Worm (Caenorhabditis elegans): ENCODE results near the gene C08B6.5.

DNA sequence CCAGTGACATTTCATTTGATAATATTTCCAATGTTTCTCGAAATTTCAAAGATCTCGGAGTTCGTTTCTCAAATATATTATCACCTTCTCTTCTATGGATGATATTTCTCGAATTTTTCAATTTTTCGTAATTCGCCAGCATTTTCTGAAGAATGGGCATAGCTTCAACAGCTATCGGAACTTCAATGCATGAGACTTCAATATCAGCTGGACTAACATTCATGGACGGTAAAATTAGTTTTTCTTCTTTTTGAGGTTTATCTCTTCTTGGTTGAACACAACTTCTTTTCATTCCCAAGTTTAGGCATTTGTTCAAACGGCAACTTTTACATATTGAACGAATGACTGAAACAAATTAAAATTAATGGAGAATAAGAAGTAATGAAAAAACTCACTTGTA lies 36.7 kb upstream of the C08B6.5 start:
- TF ChIP-seq unc-62 (GFP tag; optimal IDR thresholded peaks at IDR 0.05): no peak
- no peak for TF ChIP-seq aptf-3 (GFP tag; IDR thresholded peaks at IDR 0.05)
- TF ChIP-seq let-526 (GFP tag; IDR thresholded peaks at IDR 0.05): no peak
- TF ChIP-seq mcd-1 (GFP tag; IDR thresholded peaks at IDR 0.05): no peak
